Fruit fly (Drosophila melanogaster): ENCODE data around the gene CG4558.
A peak's percentile ranks its signal among the peaks of the same experiment; 100 is the strongest.

The CG4558 gene

dm6 chrX:6863289-6863938, 13.8 kb downstream of the CG4558 start, which contains the start of gene CG43736 (continued):
- peak; percentile 82 for TF ChIP-seq CG5180 (GFP tag; optimal IDR thresholded peaks at IDR 0.05)
- TF ChIP-seq MESR4 (GFP tag; optimal IDR thresholded peaks at IDR 0.05): peak; percentile 43
- TF ChIP-seq seq (GFP tag; IDR thresholded peaks at IDR 0.05): peak; percentile 90
- TF ChIP-seq CG10959 (GFP tag; IDR thresholded peaks at IDR 0.05): peak; percentile 50; the same call in 1 of the 2 replicates
- TF ChIP-seq CG2202 (tag; optimal IDR thresholded peaks at IDR 0.05): peak; percentile 83
- peak; percentile 90 for TF ChIP-seq CG1602 (GFP tag; optimal IDR thresholded peaks at IDR 0.05)
- peak; percentile 69 for TF ChIP-seq ssp (GFP tag; IDR thresholded peaks at IDR 0.05)
- peak; percentile 91 for TF ChIP-seq pum (GFP tag; optimal IDR thresholded peaks at IDR 0.05)
- TF ChIP-seq CG14860 (GFP tag; IDR thresholded peaks at IDR 0.05; ENCODE audit: partially characterized antibody): no peak
- peak; percentile 98 for TF ChIP-seq Sox102F (GFP tag; optimal IDR thresholded peaks at IDR 0.05)
- peak; percentile 92 for TF ChIP-seq CG15696 (tag; optimal IDR thresholded peaks at IDR 0.05)
- no peak for TF ChIP-seq vnd (GFP tag; IDR thresholded peaks at IDR 0.05; ENCODE audit: partially characterized antibody)
- TF ChIP-seq z (GFP tag; IDR thresholded peaks at IDR 0.05): no peak
- peak; percentile 86 for TF ChIP-seq CG1792 (GFP tag; optimal IDR thresholded peaks at IDR 0.05)
- no peak for TF ChIP-seq bbx (GFP tag; IDR thresholded peaks at IDR 0.05; ENCODE audit: partially characterized antibody)
- peak; percentile 78 for TF ChIP-seq wek (GFP tag; optimal IDR thresholded peaks at IDR 0.05)
- no peak for TF ChIP-seq aop (GFP tag; IDR thresholded peaks at IDR 0.05)
- TF ChIP-seq sc (optimal IDR thresholded peaks at IDR 0.05): no peak
- peak; percentile 88 for TF ChIP-seq sc (GFP tag; optimal IDR thresholded peaks at IDR 0.05)
- peak; percentile 97 for TF ChIP-seq CG10979 (tag; optimal IDR thresholded peaks at IDR 0.05)
- peak; percentile 93 for TF ChIP-seq pho (GFP tag; optimal IDR thresholded peaks at IDR 0.05)
- TF ChIP-seq Neu2 (GFP tag; optimal IDR thresholded peaks at IDR 0.05; ENCODE audit: borderline replicate concordance): peak; percentile 63
- TF ChIP-seq C15 (GFP tag; IDR thresholded peaks at IDR 0.05): peak; percentile 65; the same call in 1 of the 3 replicates
- peak; percentile 95 for TF ChIP-seq gcm (GFP tag; optimal IDR thresholded peaks at IDR 0.05)
- no peak for TF ChIP-seq ato (GFP tag; IDR thresholded peaks at IDR 0.05; ENCODE audit: partially characterized antibody)
- peak; percentile 88 for TF ChIP-seq Spps (tag; optimal IDR thresholded peaks at IDR 0.05)
- no peak for TF ChIP-seq zen2 (GFP tag; IDR thresholded peaks at IDR 0.05; ENCODE audit: partially characterized antibody)
- peak; percentile 71 for TF ChIP-seq kni (GFP tag; optimal IDR thresholded peaks at IDR 0.05)
- TF ChIP-seq CG7556 (GFP tag; optimal IDR thresholded peaks at IDR 0.05): peak; percentile 98
- peak; percentile 88 for TF ChIP-seq Hmx (GFP tag; optimal IDR thresholded peaks at IDR 0.05)
- TF ChIP-seq Opbp (GFP tag; IDR thresholded peaks at IDR 0.05; ENCODE audit: partially characterized antibody): no peak
- TF ChIP-seq CG31365 (tag; optimal IDR thresholded peaks at IDR 0.05): peak; percentile 84
- peak; percentile 87 for TF ChIP-seq stc (GFP tag; IDR thresholded peaks at IDR 0.05)
- TF ChIP-seq dpn (GFP tag; optimal IDR thresholded peaks at IDR 0.05): peak; percentile 94
- TF ChIP-seq Max (GFP tag; optimal IDR thresholded peaks at IDR 0.05): peak; percentile 92
- peak; percentile 94 for TF ChIP-seq az2 (GFP tag; optimal IDR thresholded peaks at IDR 0.05)
- TF ChIP-seq Fer3 (tag; optimal IDR thresholded peaks at IDR 0.05): peak; percentile 96
- TF ChIP-seq CG14014 (GFP tag; IDR thresholded peaks at IDR 0.05): peak; percentile 88
- peak; percentile 59; the same call in 1 of the 2 replicates for TF ChIP-seq sens-2 (GFP tag; IDR thresholded peaks at IDR 0.05)
- TF ChIP-seq CG13296 (GFP tag; optimal IDR thresholded peaks at IDR 0.05): peak; percentile 97
- TF ChIP-seq CG3726 (GFP tag; IDR thresholded peaks at IDR 0.05): peak; percentile 77; the same call in 2 of the 3 replicates
- TF ChIP-seq MTF-1 (GFP tag; optimal IDR thresholded peaks at IDR 0.05; ENCODE audit: borderline replicate concordance): peak; percentile 90
- TF ChIP-seq Side (GFP tag; optimal IDR thresholded peaks at IDR 0.05): peak; percentile 91
- TF ChIP-seq Dad (GFP tag; optimal IDR thresholded peaks at IDR 0.05): peak; percentile 88
- no peak for TF ChIP-seq mld (GFP tag; IDR thresholded peaks at IDR 0.05; ENCODE audit: partially characterized antibody)
- TF ChIP-seq ind (GFP tag; optimal IDR thresholded peaks at IDR 0.05): peak; percentile 97
- peak; percentile 87 for TF ChIP-seq Usf (GFP tag; optimal IDR thresholded peaks at IDR 0.05)
- TF ChIP-seq unc-4 (GFP tag; IDR thresholded peaks at IDR 0.05; ENCODE audit: partially characterized antibody): no peak
- TF ChIP-seq vvl (GFP tag; IDR thresholded peaks at IDR 0.05): peak; percentile 87

Measured in whole organism, embryonic.